Worm (Caenorhabditis elegans) whole organism, mixed stage, embryonic: ENCODE data around the gene R08E5.1.

ENCODE experiments used
- M03D4.4 ChIP-seq: sonication (generic microtip); optimal IDR thresholded peaks from 2 replicates; lab custom pipeline; 2017; ENCODE audit warnings: mild to moderate bottlenecking, missing genetic modification characterization, missing compliant biosample characterization
- bed-3 ChIP-seq: fragments of 200-800 bp; sonication (Bioruptor generic); optimal IDR thresholded peaks from 3 replicates; lab custom pipeline; 2018; ENCODE audit warnings: mild to moderate bottlenecking, missing genetic modification characterization, moderate library complexity, missing compliant biosample characterization
- blmp-1 ChIP-seq: fragments of 150-350 bp; optimal IDR thresholded peaks from 2 replicates; lab custom pipeline; 2014; ENCODE audit warnings: missing biosample characterization, missing genetic modification characterization
- ceh-39 ChIP-seq: fragments of 150-350 bp; optimal IDR thresholded peaks from 2 replicates; lab custom pipeline; 2014; ENCODE audit warnings: missing biosample characterization, missing genetic modification characterization
- ceh-43 ChIP-seq: fragments of 200-800 bp; sonication (Bioruptor generic); optimal IDR thresholded peaks from 2 replicates; lab custom pipeline; 2018; ENCODE audit warnings: mild to moderate bottlenecking, missing genetic modification characterization, moderate library complexity, missing compliant biosample characterization
- ceh-83 ChIP-seq: fragments of 200-800 bp; sonication (Bioruptor generic); optimal IDR thresholded peaks from 2 replicates; lab custom pipeline; 2018; ENCODE audit warnings: mild to moderate bottlenecking, missing genetic modification characterization, missing compliant biosample characterization
- cnd-1 ChIP-seq: fragments of 200-800 bp; sonication (Bioruptor generic); optimal IDR thresholded peaks from 2 replicates; lab custom pipeline; 2018; ENCODE audit warnings: mild to moderate bottlenecking, missing genetic modification characterization, missing compliant biosample characterization
- drap-1 ChIP-seq: fragments of 200-800 bp; sonication (Bioruptor generic); optimal IDR thresholded peaks from 3 replicates; lab custom pipeline; 2018; ENCODE audit warnings: mild to moderate bottlenecking, missing genetic modification characterization, missing compliant biosample characterization
- elt-1 ChIP-seq: sonication (generic microtip); optimal IDR thresholded peaks from 2 replicates; lab custom pipeline; 2017; ENCODE audit warnings: missing genetic modification characterization, mild to moderate bottlenecking, missing compliant biosample characterization, antibody characterized with exemption, moderate library complexity, borderline replicate concordance; ENCODE audit not compliant: insufficient read depth
- elt-3 ChIP-seq: fragments of 150-350 bp; optimal IDR thresholded peaks from 2 replicates; lab custom pipeline; 2014; ENCODE audit warnings: missing biosample characterization, missing genetic modification characterization
- flh-1 ChIP-seq: fragments of 200-800 bp; sonication (Bioruptor generic); optimal IDR thresholded peaks from 2 replicates; lab custom pipeline; 2018; ENCODE audit warnings: mild to moderate bottlenecking, missing genetic modification characterization, moderate library complexity, missing compliant biosample characterization
- ham-2 ChIP-seq: fragments of 200-800 bp; sonication (Bioruptor generic); optimal IDR thresholded peaks from 2 replicates; lab custom pipeline; 2018; ENCODE audit warnings: mild to moderate bottlenecking, missing genetic modification characterization, missing compliant biosample characterization
- hlh-1 ChIP-seq: fragments of 150-350 bp; optimal IDR thresholded peaks from 2 replicates; lab custom pipeline; 2014; ENCODE audit warnings: missing biosample characterization, missing genetic modification reagents, missing genetic modification characterization
- lin-13 ChIP-seq: fragments of 150-350 bp; optimal IDR thresholded peaks from 2 replicates; lab custom pipeline; 2014; ENCODE audit warnings: missing biosample characterization, missing genetic modification characterization
- lin-32 ChIP-seq: fragments of 200-800 bp; sonication (Bioruptor generic); optimal IDR thresholded peaks from 2 replicates; lab custom pipeline; 2018; ENCODE audit warnings: mild to moderate bottlenecking, missing genetic modification characterization, missing compliant biosample characterization
- lsy-2 ChIP-seq: fragments of 150-350 bp; optimal IDR thresholded peaks from 2 replicates; lab custom pipeline; 2014; ENCODE audit warnings: missing biosample characterization, missing genetic modification characterization
- mab-5 ChIP-seq: fragments of 150-350 bp; optimal IDR thresholded peaks from 2 replicates; lab custom pipeline; 2014; ENCODE audit warnings: missing biosample characterization, missing genetic modification characterization
- mep-1 ChIP-seq: fragments of 150-350 bp; optimal IDR thresholded peaks from 2 replicates; lab custom pipeline; 2017; ENCODE audit warnings: missing biosample characterization, missing genetic modification reagents, missing genetic modification characterization, inconsistent platforms
- mls-2 ChIP-seq: sonication (generic microtip); optimal IDR thresholded peaks from 2 replicates; lab custom pipeline; 2016; ENCODE audit warnings: mild to moderate bottlenecking, missing genetic modification characterization, moderate library complexity, missing compliant biosample characterization
- nhr-2 ChIP-seq: fragments of 150-350 bp; optimal IDR thresholded peaks from 2 replicates; lab custom pipeline; 2014; ENCODE audit warnings: missing biosample characterization, missing genetic modification characterization
- nhr-237 ChIP-seq: fragments of 150-350 bp; optimal IDR thresholded peaks from 2 replicates; lab custom pipeline; 2014; ENCODE audit warnings: missing biosample characterization, missing genetic modification characterization
- nhr-28 ChIP-seq: fragments of 150-350 bp; optimal IDR thresholded peaks from 2 replicates; lab custom pipeline; 2014; ENCODE audit warnings: missing biosample characterization, missing genetic modification characterization
- nhr-76 ChIP-seq: sonication (generic microtip); optimal IDR thresholded peaks from 2 replicates; lab custom pipeline; 2017; ENCODE audit warnings: missing biosample characterization, missing genetic modification characterization
- pha-4 ChIP-seq: fragments of 150-350 bp; optimal IDR thresholded peaks from 2 replicates; lab custom pipeline; 2018; ENCODE audit warnings: missing biosample characterization, missing genetic modification reagents, missing genetic modification characterization
- sem-2 ChIP-seq: fragments of 200-800 bp; sonication (Bioruptor generic); optimal IDR thresholded peaks from 2 replicates; lab custom pipeline; 2018; ENCODE audit warnings: mild to moderate bottlenecking, missing genetic modification characterization, missing compliant biosample characterization
- snpc-4 ChIP-seq: fragments of 150-350 bp; optimal IDR thresholded peaks from 2 replicates; lab custom pipeline; 2014; ENCODE audit warnings: missing biosample characterization, missing genetic modification characterization
- sptf-1 ChIP-seq: sonication (generic microtip); optimal IDR thresholded peaks from 2 replicates; lab custom pipeline; 2017; ENCODE audit warnings: mild to moderate bottlenecking, missing genetic modification characterization, moderate library complexity, missing compliant biosample characterization
- unc-120 ChIP-seq: sonication (generic microtip); optimal IDR thresholded peaks from 2 replicates; lab custom pipeline; 2017; ENCODE audit warnings: missing genetic modification characterization, missing compliant biosample characterization; ENCODE audit not compliant: poor library complexity, severe bottlenecking
- unc-39 ChIP-seq: fragments of 150-350 bp; optimal IDR thresholded peaks from 2 replicates; lab custom pipeline; 2014; ENCODE audit warnings: missing biosample characterization, missing genetic modification characterization
- unc-62 ChIP-seq: fragments of 150-350 bp; optimal IDR thresholded peaks from 2 replicates; lab custom pipeline; 2014; ENCODE audit warnings: missing biosample characterization, missing genetic modification reagents, missing genetic modification characterization
- zip-8 ChIP-seq: fragments of 150-350 bp; optimal IDR thresholded peaks from 2 replicates; lab custom pipeline; 2014; ENCODE audit warnings: missing biosample characterization, missing genetic modification characterization
- ztf-11 ChIP-seq: fragments of 150-350 bp; optimal IDR thresholded peaks from 2 replicates; lab custom pipeline; 2014; ENCODE audit warnings: missing biosample characterization, missing genetic modification characterization

The R08E5.1 gene

ce11 chrV:3789770-3790169 lies 18.5 kb upstream of the R08E5.1 start, which contains the start of gene R08F11.7:
Gene R08F11.7 (plus strand): TSS chrV:3790070.
- no peak for TF ChIP-seq mab-5 (tag; lab: Kevin White, UChicago)
- no peak for TF ChIP-seq lsy-2 (tag; lab: Kevin White, UChicago)
- no peak for TF ChIP-seq zip-8 (tag; lab: Kevin White, UChicago)
- no peak for TF ChIP-seq ztf-11
- TF ChIP-seq ceh-43, result no peak
- no peak for TF ChIP-seq unc-39 (tag; lab: Kevin White, UChicago)
- TF ChIP-seq, all 35 proteins: peak for 0

- no peak for TF ChIP-seq ztf-11
- TF ChIP-seq, all 35 proteins: peak for 0
Observed at ce11 chrV:3788538-3788937, 17.2 kb upstream of the R08E5.1 start.

ce11 chrV:3784167-3784734 lies 12.9 kb upstream of the R08E5.1 start, which contains the start of gene R08F11.1:
Gene R08F11.1 (minus strand): TSS chrV:3784217.
- no peak for TF ChIP-seq mab-5 (tag; lab: Kevin White, UChicago)
- no peak for TF ChIP-seq nhr-237 (tag; lab: Kevin White, UChicago)
- TF ChIP-seq nhr-28 (tag; lab: Kevin White, UChicago), result no peak
- TF ChIP-seq sptf-1 (tag; lab: Kevin White, UChicago), result no peak
- no peak for TF ChIP-seq ceh-39
- no peak for TF ChIP-seq ham-2
- TF ChIP-seq mls-2, result no peak
- TF ChIP-seq drap-1 (GFP tag; lab: Kevin White, UChicago), result no peak
- TF ChIP-seq snpc-4 (tag; lab: Kevin White, UChicago), result no peak
- no peak for TF ChIP-seq flh-1 (GFP tag; lab: Kevin White, UChicago)
- TF ChIP-seq unc-39 (tag; lab: Kevin White, UChicago), result no peak
- no peak for TF ChIP-seq elt-3 (tag; lab: Kevin White, UChicago)
- no peak for TF ChIP-seq sem-2
- TF ChIP-seq pha-4, result no peak
- no peak for TF ChIP-seq nhr-76

ce11 chrV:3776946-3777345 lies 5.6 kb upstream of the R08E5.1 start:
- TF ChIP-seq mep-1 (tag; lab: Kevin White, UChicago), result no peak
- TF ChIP-seq hlh-1 (tag; lab: Kevin White, UChicago), result no peak
- no peak for TF ChIP-seq ceh-43
- TF ChIP-seq unc-39 (tag; lab: Kevin White, UChicago), result no peak
- TF ChIP-seq unc-62 (GFP tag; lab: Kevin White, UChicago), result no peak
- TF ChIP-seq unc-120 (tag; lab: Kevin White, UChicago), result no peak
- TF ChIP-seq nhr-28 (tag; lab: Kevin White, UChicago), result no peak
- TF ChIP-seq M03D4.4 (tag; lab: Kevin White, UChicago), result no peak
- TF ChIP-seq mls-2, result no peak
- no peak for TF ChIP-seq mab-5 (tag; lab: Kevin White, UChicago)
- TF ChIP-seq cnd-1 (tag; lab: Kevin White, UChicago), result no peak
- no peak for TF ChIP-seq blmp-1
- TF ChIP-seq nhr-2 (tag; lab: Kevin White, UChicago), result no peak
- no peak for TF ChIP-seq ztf-11
- TF ChIP-seq elt-3 (tag; lab: Kevin White, UChicago), result no peak
- no peak for TF ChIP-seq nhr-76
- TF ChIP-seq ceh-83 (GFP tag; lab: Kevin White, UChicago), result no peak
- TF ChIP-seq elt-1 (tag; lab: Kevin White, UChicago), result no peak

- TF ChIP-seq bed-3 (GFP tag; lab: Kevin White, UChicago), result no peak
- TF ChIP-seq flh-1 (GFP tag; lab: Kevin White, UChicago), result no peak
- no peak for TF ChIP-seq unc-62 (GFP tag; lab: Kevin White, UChicago)
- TF ChIP-seq ceh-43, result no peak
- TF ChIP-seq ztf-11, result no peak
- TF ChIP-seq nhr-2 (tag; lab: Kevin White, UChicago), result no peak
- no peak for TF ChIP-seq ceh-39
- TF ChIP-seq hlh-1 (tag; lab: Kevin White, UChicago), result no peak
- no peak for TF ChIP-seq lin-32
- TF ChIP-seq snpc-4 (tag; lab: Kevin White, UChicago), result no peak
- no peak for TF ChIP-seq cnd-1 (tag; lab: Kevin White, UChicago)
- TF ChIP-seq nhr-28 (tag; lab: Kevin White, UChicago), result no peak
- no peak for TF ChIP-seq nhr-237 (tag; lab: Kevin White, UChicago)
- TF ChIP-seq lsy-2 (tag; lab: Kevin White, UChicago), result no peak
- no peak for TF ChIP-seq elt-3 (tag; lab: Kevin White, UChicago)
- TF ChIP-seq lin-13 (tag; lab: Kevin White, UChicago), result no peak
- TF ChIP-seq ham-2, result no peak
Observed at ce11 chrV:3776086-3776589, 4.8 kb upstream of the R08E5.1 start, which contains the start of gene cysl-3. Gene cysl-3 (minus strand): TSS chrV:3776136.
